Fruit fly (Drosophila melanogaster) whole organism, embryonic: ENCODE results near the gene Cad99C.

Source experiments
- Atf6 ChIP-seq: fragments of 200-800 bp; sonication (Bioruptor generic); IDR thresholded peaks from 2 replicates; pipeline ENCODE4 v1.3.6; 2022; ENCODE audit warnings: missing biosample characterization, missing genetic modification characterization
- B-H2 ChIP-seq: fragments of 200-800 bp; sonication (Bioruptor generic); optimal IDR thresholded peaks from 2 replicates; lab custom pipeline; 2018; ENCODE audit warnings: missing biosample characterization, mild to moderate bottlenecking, missing genetic modification characterization
- CG10543 ChIP-seq: fragments of 200-800 bp; sonication (Bioruptor generic); optimal IDR thresholded peaks from 3 replicates; lab custom pipeline; 2017; ENCODE audit warnings: missing biosample characterization, mild to moderate bottlenecking, missing genetic modification characterization, moderate library complexity
- CG10565 ChIP-seq: fragments of 200-800 bp; sonication (Bioruptor generic); optimal IDR thresholded peaks from 3 replicates; lab custom pipeline; 2016; ENCODE audit warnings: missing biosample characterization, mild to moderate bottlenecking, missing genetic modification characterization
- CG12236 ChIP-seq: fragments of 200-800 bp; sonication (Bioruptor generic); optimal IDR thresholded peaks from 2 replicates; lab custom pipeline; 2016; ENCODE audit warnings: missing biosample characterization, missing genetic modification characterization
- CG1233 ChIP-seq: fragments of 200-800 bp; sonication (Bioruptor generic); optimal IDR thresholded peaks from 4 replicates; lab custom pipeline; 2018; ENCODE audit warnings: missing biosample characterization, mild to moderate bottlenecking, missing genetic modification characterization
- CG1529 ChIP-seq: fragments of 200-800 bp; sonication (Bioruptor generic); optimal IDR thresholded peaks from 3 replicates; lab custom pipeline; 2018; ENCODE audit warnings: missing biosample characterization, missing genetic modification characterization
- CG16815 ChIP-seq: fragments of 200-800 bp; sonication (Bioruptor generic); optimal IDR thresholded peaks from 3 replicates; lab custom pipeline; 2017; ENCODE audit warnings: missing biosample characterization, mild to moderate bottlenecking, missing genetic modification characterization
- CG34422 ChIP-seq: fragments of 200-800 bp; sonication (Bioruptor generic); IDR thresholded peaks from 3 replicates; pipeline ENCODE4 v1.3.6; 2022; ENCODE audit warnings: missing biosample characterization, missing genetic modification characterization
- CG5245 ChIP-seq: fragments of 200-800 bp; sonication (Bioruptor generic); optimal IDR thresholded peaks from 3 replicates; lab custom pipeline; 2016; ENCODE audit warnings: missing biosample characterization, missing genetic modification characterization
- CG6791 ChIP-seq: fragments of 200-800 bp; sonication (Bioruptor generic); IDR thresholded peaks from 3 replicates; pipeline ENCODE4 v1.3.6; 2022; ENCODE audit warnings: missing biosample characterization, missing genetic modification characterization; ENCODE audit not compliant: partially characterized antibody
- CG7839 ChIP-seq: fragments of 200-800 bp; sonication (Bioruptor generic); optimal IDR thresholded peaks from 3 replicates; lab custom pipeline; 2018; ENCODE audit warnings: missing biosample characterization, mild to moderate bottlenecking, missing genetic modification characterization, moderate library complexity
- CG8290 ChIP-seq, 3 experiments: fragments of 200-800 bp; sonication (Bioruptor generic); optimal IDR thresholded peaks; 2 replicates each; lab custom pipeline; 2016 to 2019; ENCODE audit warnings: missing biosample characterization in 3 of 3, missing genetic modification characterization in 3 of 3, mild to moderate bottlenecking in 2 of 3, moderate library complexity in 1 of 3
- CG8765 ChIP-seq: fragments of 200-800 bp; sonication (Bioruptor generic); IDR thresholded peaks from 2 replicates; pipeline ENCODE4 v1.3.6; 2022; ENCODE audit warnings: missing biosample characterization, missing genetic modification characterization
- Deaf1 ChIP-seq: fragments of 200-800 bp; optimal IDR thresholded peaks from 3 replicates; lab custom pipeline; 2019; ENCODE audit warnings: missing biosample characterization, mild to moderate bottlenecking, missing genetic modification characterization, moderate library complexity
- Dip2 ChIP-seq: fragments of 200-800 bp; sonication (Bioruptor generic); IDR thresholded peaks from 2 replicates; pipeline ENCODE4 v1.3.6; 2022; ENCODE audit warnings: missing biosample characterization, missing genetic modification characterization
- Drgx ChIP-seq: fragments of 200-800 bp; sonication (Bioruptor generic); IDR thresholded peaks from 2 replicates; pipeline ENCODE4 v1.3.6; 2022; ENCODE audit warnings: missing biosample characterization, missing genetic modification characterization
- E2f2 ChIP-seq: fragments of 200-800 bp; sonication (Bioruptor generic); IDR thresholded peaks from 2 replicates; pipeline ENCODE4 v1.3.6; 2022; ENCODE audit warnings: missing biosample characterization, missing genetic modification characterization
- Elba2 ChIP-seq: fragments of 200-800 bp; sonication (Bioruptor generic); optimal IDR thresholded peaks from 3 replicates; lab custom pipeline; 2016; ENCODE audit warnings: missing biosample characterization, missing genetic modification characterization
- Kr ChIP-seq: fragments of 200-800 bp; sonication (Bioruptor generic); optimal IDR thresholded peaks from 2 replicates; lab custom pipeline; 2017; ENCODE audit warnings: missing biosample characterization, mild to moderate bottlenecking, missing genetic modification characterization
- Lhr ChIP-seq: fragments of 200-800 bp; sonication (Bioruptor generic); optimal IDR thresholded peaks from 3 replicates; lab custom pipeline; 2017; ENCODE audit warnings: mild to moderate bottlenecking, missing biosample characterization, missing genetic modification reagents, missing genetic modification characterization
- Mrtf ChIP-seq: fragments of 200-800 bp; sonication (Bioruptor generic); IDR thresholded peaks from 3 replicates; pipeline ENCODE4 v1.3.6; 2022; ENCODE audit warnings: missing biosample characterization, missing genetic modification characterization
- Neu2 ChIP-seq: fragments of 200-800 bp; sonication (Bioruptor generic); optimal IDR thresholded peaks from 3 replicates; lab custom pipeline; 2016; ENCODE audit warnings: missing biosample characterization, missing genetic modification characterization, borderline replicate concordance
- NfI ChIP-seq: fragments of 200-800 bp; sonication (Bioruptor generic); optimal IDR thresholded peaks from 3 replicates; lab custom pipeline; 2018; ENCODE audit warnings: missing biosample characterization, mild to moderate bottlenecking, missing genetic modification characterization, moderate library complexity
- Opbp ChIP-seq: fragments of 200-800 bp; sonication (Bioruptor generic); IDR thresholded peaks from 3 replicates; pipeline ENCODE4 v1.3.6; 2022; ENCODE audit warnings: missing biosample characterization, missing genetic modification characterization; ENCODE audit not compliant: partially characterized antibody
- Sox102F ChIP-seq: fragments of 200-800 bp; sonication (Bioruptor generic); optimal IDR thresholded peaks from 2 replicates; lab custom pipeline; 2018; ENCODE audit warnings: missing biosample characterization, mild to moderate bottlenecking, missing genetic modification characterization, moderate library complexity
- Sry-β ChIP-seq: fragments of 200-800 bp; sonication (Bioruptor generic); optimal IDR thresholded peaks from 2 replicates; lab custom pipeline; 2018; ENCODE audit warnings: missing biosample characterization, mild to moderate bottlenecking, missing genetic modification characterization, moderate library complexity
- ase ChIP-seq: fragments of 200-800 bp; sonication (Bioruptor generic); IDR thresholded peaks from 3 replicates; pipeline ENCODE4 v1.3.6; 2022; ENCODE audit warnings: missing biosample characterization, missing genetic modification characterization
- bowl ChIP-seq: fragments of 200-800 bp; sonication (Bioruptor generic); IDR thresholded peaks from 2 replicates; pipeline ENCODE4 v1.3.6; 2022; ENCODE audit warnings: missing biosample characterization, missing genetic modification characterization
- br ChIP-seq: fragments of >200 bp; optimal IDR thresholded peaks from 2 replicates; lab custom pipeline; 2017
- chinmo ChIP-seq: fragments of 200-800 bp; sonication (Bioruptor generic); IDR thresholded peaks from 4 replicates; pipeline ENCODE4 v1.3.6; 2022; ENCODE audit warnings: missing biosample characterization, missing genetic modification characterization; ENCODE audit not compliant: partially characterized antibody
- danr ChIP-seq: fragments of 200-800 bp; sonication (Bioruptor generic); IDR thresholded peaks from 2 replicates; pipeline ENCODE4 v1.3.6; 2022; ENCODE audit warnings: missing biosample characterization, missing genetic modification characterization
- dm ChIP-seq: fragments of 200-800 bp; sonication (Bioruptor generic); optimal IDR thresholded peaks from 3 replicates; lab custom pipeline; 2016; ENCODE audit warnings: missing biosample characterization, missing genetic modification characterization
- fd3F ChIP-seq: fragments of 200-800 bp; sonication (Bioruptor generic); optimal IDR thresholded peaks from 2 replicates; lab custom pipeline; 2018; ENCODE audit warnings: missing biosample characterization, mild to moderate bottlenecking, missing genetic modification characterization, moderate library complexity
- gfzf ChIP-seq: fragments of 200-800 bp; sonication (Bioruptor generic); optimal IDR thresholded peaks from 2 replicates; lab custom pipeline; 2016; ENCODE audit warnings: missing biosample characterization, mild to moderate bottlenecking, missing genetic modification characterization, moderate library complexity
- hb ChIP-seq: fragments of 200-800 bp; sonication (Bioruptor generic); IDR thresholded peaks from 3 replicates; pipeline ENCODE4 v1.3.6; 2022; ENCODE audit warnings: missing biosample characterization, missing genetic modification characterization; ENCODE audit not compliant: partially characterized antibody
- lilli ChIP-seq: fragments of 200-800 bp; sonication (Bioruptor generic); optimal IDR thresholded peaks from 3 replicates; lab custom pipeline; 2016; ENCODE audit warnings: missing biosample characterization, missing genetic modification characterization
- pan ChIP-seq, 4 experiments: fragments of >200 bp in 3 of 4; fragments of 200-800 bp in 1 of 4; sonication (Bioruptor generic) in 1 of 4; optimal IDR thresholded peaks in 3 of 4; IDR thresholded peaks in 1 of 4; 2 replicates each; pipeline versions ENCODE4 v1.3.6 to Lab custom; 2017 to 2022; ENCODE audit warnings: missing biosample characterization in 2 of 4, missing genetic modification characterization in 2 of 4, mixed read lengths in 1 of 4
- pum ChIP-seq: fragments of 200-800 bp; sonication (Bioruptor generic); optimal IDR thresholded peaks from 2 replicates; lab custom pipeline; 2016; ENCODE audit warnings: missing biosample characterization, missing genetic modification characterization
- ranshi ChIP-seq: fragments of 200-800 bp; sonication (Bioruptor generic); IDR thresholded peaks from 2 replicates; pipeline ENCODE4 v1.3.6; 2022; ENCODE audit warnings: missing biosample characterization, missing genetic modification characterization
- sc ChIP-seq, 3 experiments: fragments of >200 bp in 2 of 3; fragments of 200-800 bp in 1 of 3; sonication (Bioruptor generic) in 1 of 3; optimal IDR thresholded peaks; 2 replicates in 2 of 3; 3 replicates in 1 of 3; lab custom pipeline; 2017; ENCODE audit warnings: mild to moderate bottlenecking in 1 of 3, missing biosample characterization in 1 of 3, missing genetic modification characterization in 1 of 3, missing genetic modification reagents in 1 of 3
- slbo ChIP-seq: fragments of 200-800 bp; sonication (Bioruptor generic); IDR thresholded peaks from 2 replicates; pipeline ENCODE4 v1.3.6; 2022; ENCODE audit warnings: missing biosample characterization, missing genetic modification characterization
- sqz ChIP-seq: fragments of 200-800 bp; sonication (Bioruptor generic); optimal IDR thresholded peaks from 3 replicates; lab custom pipeline; 2018; ENCODE audit warnings: missing biosample characterization, mild to moderate bottlenecking, missing genetic modification characterization
- stwl ChIP-seq: fragments of 200-800 bp; sonication (Bioruptor generic); optimal IDR thresholded peaks from 3 replicates; lab custom pipeline; 2018; ENCODE audit warnings: missing biosample characterization, mild to moderate bottlenecking, missing genetic modification characterization, moderate library complexity
- sug ChIP-seq: fragments of 200-800 bp; optimal IDR thresholded peaks from 2 replicates; lab custom pipeline; 2019; ENCODE audit warnings: missing biosample characterization, mild to moderate bottlenecking, missing genetic modification characterization, moderate library complexity
- trem ChIP-seq: fragments of 200-800 bp; optimal IDR thresholded peaks from 3 replicates; lab custom pipeline; 2019; ENCODE audit warnings: missing biosample characterization, mild to moderate bottlenecking, missing genetic modification characterization, moderate library complexity
- yki ChIP-seq: fragments of >200 bp; optimal IDR thresholded peaks from 3 replicates; lab custom pipeline; 2018
- zf30C ChIP-seq: fragments of 200-800 bp; sonication (Bioruptor generic); optimal IDR thresholded peaks from 3 replicates; lab custom pipeline; 2018; ENCODE audit warnings: missing biosample characterization, mild to moderate bottlenecking, missing genetic modification characterization

Cad99C gene

DNA sequence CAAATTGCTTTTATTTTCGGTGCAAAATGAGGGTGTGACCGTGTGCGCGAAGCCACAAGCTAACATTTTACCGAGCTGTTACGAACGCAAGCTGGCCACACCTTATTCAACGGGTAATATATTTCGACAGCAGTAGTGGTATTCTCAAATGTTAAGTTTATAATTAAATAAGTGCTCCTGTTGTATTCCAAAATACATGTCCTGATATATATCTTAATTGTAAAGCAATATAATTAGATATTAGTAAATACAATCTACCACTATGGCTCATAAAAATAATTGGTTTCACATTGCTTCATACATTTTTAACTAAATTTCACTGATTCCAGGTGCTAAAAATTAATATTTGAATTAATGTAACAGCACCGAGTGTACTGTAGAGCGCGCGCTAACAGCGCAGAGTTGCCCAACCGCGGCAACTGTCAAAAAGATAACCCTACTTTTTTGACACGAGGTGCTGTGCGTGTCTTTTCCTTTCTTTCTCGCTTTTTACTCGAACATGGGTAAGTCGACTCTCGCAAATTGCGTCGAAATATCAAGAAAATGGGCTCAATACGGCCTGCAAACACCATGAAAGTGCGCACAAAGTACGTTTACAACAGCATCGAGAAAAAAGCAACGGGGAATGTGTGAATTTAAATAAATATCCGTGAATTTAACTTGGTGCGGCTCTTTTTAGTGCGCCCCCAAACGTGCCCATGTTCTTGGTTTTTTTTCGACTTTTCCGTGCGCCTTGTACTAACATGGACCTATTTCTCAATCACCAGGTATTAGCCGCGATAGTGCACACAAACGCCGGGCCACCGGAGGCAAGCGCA, 20.2 kb downstream of the Cad99C start, which contains the start of the genes CG15514 and RpS8 (continued):
- peak; percentile 55 for TF ChIP-seq CG8290 (GFP tag; optimal IDR thresholded peaks at IDR 0.05; lab: Kevin White, UChicago)
- TF ChIP-seq CG8290 (tag; optimal IDR thresholded peaks at IDR 0.05; lab: Kevin White, UChicago) = peak; percentile 36 to 68
- no peak for TF ChIP-seq CG8765
- TF ChIP-seq Kr (GFP tag; lab: Kevin White, UChicago) = peak; percentile 61
- peak; percentile 72 for TF ChIP-seq E2f2 (GFP tag; lab: Robert Waterston, UW)
- no peak for TF ChIP-seq Deaf1
- TF ChIP-seq hb (GFP tag; lab: Robert Waterston, UW) = no peak
- peak; percentile 62; the same call in 1 of the 3 replicates for TF ChIP-seq CG34422 (GFP tag; lab: Robert Waterston, UW)
- TF ChIP-seq sug (tag; lab: Kevin White, UChicago) = peak; percentile 85
- TF ChIP-seq stwl = peak; percentile 35
- peak; percentile 46 for TF ChIP-seq Sox102F (GFP tag; lab: Kevin White, UChicago)
- TF ChIP-seq CG1529 = peak; percentile 43
- TF ChIP-seq CG16815 (GFP tag; lab: Kevin White, UChicago) = no peak
- peak; percentile 33 for TF ChIP-seq fd3F (GFP tag; lab: Kevin White, UChicago)
- TF ChIP-seq CG7839 (tag; lab: Kevin White, UChicago) = peak; percentile 47
- peak; percentile 74 for TF ChIP-seq gfzf (GFP tag; lab: Kevin White, UChicago)
- TF ChIP-seq CG1233 (GFP tag; lab: Kevin White, UChicago) = peak; percentile 65
- peak; percentile 74 for TF ChIP-seq NfI
- no peak for TF ChIP-seq ase
- TF ChIP-seq Elba2 = peak; percentile 50
- no peak for TF ChIP-seq sqz (GFP tag; lab: Kevin White, UChicago)

DNA sequence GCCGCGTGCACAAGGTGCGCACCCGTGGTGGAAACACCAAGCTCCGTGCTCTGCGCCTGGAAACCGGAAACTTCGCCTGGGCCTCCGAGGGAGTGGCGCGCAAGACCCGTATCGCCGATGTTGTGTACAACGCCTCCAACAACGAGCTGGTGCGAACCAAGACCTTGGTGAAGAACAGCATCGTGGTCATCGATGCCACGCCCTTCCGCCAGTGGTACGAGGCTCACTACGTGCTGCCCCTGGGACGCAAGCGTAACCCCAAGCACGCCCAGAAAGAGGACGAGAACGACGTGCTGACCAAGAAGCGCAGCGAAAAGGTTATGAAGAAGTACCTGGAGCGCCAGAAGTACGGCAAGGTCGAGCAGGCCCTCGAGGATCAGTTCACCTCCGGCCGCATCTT, 21.3 kb downstream of the Cad99C start:
- TF ChIP-seq B-H2 (no peak), CG10565 (no peak), bowl (no peak), Mrtf (GFP tag; lab: Robert Waterston, UW) (no peak), Sry-β (GFP tag; lab: Kevin White, UChicago) (no peak), zf30C (no peak), Dip2 (no peak), pum (GFP tag; lab: Kevin White, UChicago) (no peak), dm (no peak), Drgx (GFP tag; lab: Robert Waterston, UW) (no peak), br (lab: Kevin White, UChicago) (no peak), pan (optimal IDR thresholded peaks at IDR 0.05; lab: Kevin White, UChicago) (no peak), pan (GFP tag; optimal IDR thresholded peaks at IDR 0.05 in 1 of 2, IDR thresholded peaks at IDR 0.05 in 1 of 2) (no peak), yki (lab: Kevin White, UChicago) (no peak), Lhr (GFP tag; lab: Kevin White, UChicago) (no peak), ranshi (no peak), trem (tag; lab: Kevin White, UChicago) (no peak), CG12236 (no peak), sc (optimal IDR thresholded peaks at IDR 0.05; lab: Kevin White, UChicago) (no peak), sc (GFP tag; optimal IDR thresholded peaks at IDR 0.05; lab: Kevin White, UChicago) (no peak), chinmo (0 out of 4 replicates have a peak, but pooled peaks have one; percentile 22), CG10543 (GFP tag; lab: Kevin White, UChicago) (no peak), Atf6 (GFP tag; lab: Robert Waterston, UW) (0 out of 2 replicates have a peak, but pooled peaks have one; percentile 18), Neu2 (GFP tag; lab: Kevin White, UChicago) (no peak), CG5245 (no peak), danr (GFP tag; lab: Robert Waterston, UW) (no peak), slbo (GFP tag; lab: Robert Waterston, UW) (no peak), Opbp (GFP tag; lab: Robert Waterston, UW) (no peak), lilli (GFP tag; lab: Kevin White, UChicago) (no peak), CG6791 (GFP tag; lab: Robert Waterston, UW) (0 out of 3 replicates have a peak, but pooled peaks have one; percentile 25)
